Worm (Caenorhabditis elegans) whole organism, L1 larva: Measurements from ENCODE around the gene B0281.6.

Experiments used
- F16B12.6 ChIP-seq: fragments of 150-350 bp; optimal IDR thresholded peaks from 2 replicates; lab custom pipeline; 2014; ENCODE audit warnings: missing biosample characterization, missing genetic modification characterization
- ama-1 ChIP-seq: fragments of 150-350 bp; optimal IDR thresholded peaks from 2 replicates; lab custom pipeline; 2014
- efl-1 ChIP-seq, 4 experiments: fragments of 150-350 bp; optimal IDR thresholded peaks in 3 of 4; peaks in 1 of 4; 1 replicate in 1 of 4; 2 replicates in 3 of 4; lab custom pipeline; 2014; ENCODE audit warnings: missing biosample characterization in 2 of 4, missing genetic modification characterization in 2 of 4, missing genetic modification reagents in 2 of 4
- efl-3 ChIP-seq: fragments of 200-800 bp; sonication (Bioruptor generic); optimal IDR thresholded peaks from 2 replicates; lab custom pipeline; 2018; ENCODE audit warnings: mild to moderate bottlenecking, missing genetic modification characterization, missing compliant biosample characterization
- hlh-17 ChIP-seq: fragments of 200-800 bp; sonication (Bioruptor generic); optimal IDR thresholded peaks from 2 replicates; lab custom pipeline; 2018; ENCODE audit warnings: missing genetic modification characterization, mild to moderate bottlenecking, missing compliant biosample characterization, moderate library complexity, borderline replicate concordance
- lin-13 ChIP-seq: fragments of 150-350 bp; optimal IDR thresholded peaks from 2 replicates; lab custom pipeline; 2014; ENCODE audit warnings: missing biosample characterization, missing genetic modification reagents, missing genetic modification characterization
- lin-15B ChIP-seq: fragments of 150-350 bp; sonication (generic microtip); optimal IDR thresholded peaks from 3 replicates; lab custom pipeline; 2014; ENCODE audit warnings: missing biosample characterization, missing genetic modification characterization
- nhr-11 ChIP-seq: fragments of 150-350 bp; optimal IDR thresholded peaks from 2 replicates; lab custom pipeline; 2014; ENCODE audit warnings: missing biosample characterization, missing genetic modification characterization
- nhr-19 ChIP-seq: fragments of 200-800 bp; sonication (Bioruptor generic); conservative IDR thresholded peaks from 2 replicates; pipeline ENCODE4 v1.3.6; 2022; ENCODE audit warnings: missing genetic modification characterization, missing compliant biosample characterization
- nhr-237 ChIP-seq: fragments of 150-350 bp; optimal IDR thresholded peaks from 2 replicates; lab custom pipeline; 2014; ENCODE audit warnings: missing biosample characterization, missing genetic modification characterization
- nhr-28 ChIP-seq: fragments of 150-350 bp; optimal IDR thresholded peaks from 2 replicates; lab custom pipeline; 2014; ENCODE audit warnings: missing biosample characterization, missing genetic modification characterization
- tbx-2 ChIP-seq: sonication (generic microtip); optimal IDR thresholded peaks from 2 replicates; lab custom pipeline; 2016; ENCODE audit warnings: missing genetic modification characterization, missing compliant biosample characterization
- zag-1 ChIP-seq: fragments of 150-350 bp; optimal IDR thresholded peaks from 2 replicates; lab custom pipeline; 2014; ENCODE audit warnings: missing biosample characterization, missing genetic modification characterization

DNA sequence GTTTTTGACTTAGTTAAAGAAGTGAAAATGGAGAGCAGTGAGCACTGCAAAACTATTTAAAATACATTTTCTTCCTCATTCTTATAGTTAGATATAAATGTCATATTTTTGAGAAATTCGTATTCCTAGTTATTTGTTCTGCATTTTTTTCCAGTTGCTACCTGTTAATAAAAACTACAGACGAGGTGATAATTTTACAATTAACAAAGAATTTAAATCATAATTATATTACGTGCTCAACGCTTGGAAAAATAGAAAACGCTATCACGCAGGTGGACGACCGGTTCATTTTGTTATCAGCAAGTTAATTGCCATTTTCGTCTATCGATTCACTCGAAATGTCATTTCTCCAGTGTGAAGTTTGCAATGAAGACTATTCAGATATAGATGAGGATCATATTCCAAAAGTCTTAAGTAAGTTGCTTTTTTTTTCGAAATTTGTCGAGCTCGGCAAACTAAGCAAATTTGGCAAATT is 15.7 kb upstream of the B0281.6 start, which contains the start of the genes ZK1240.5 and ZK1240.9:
- TF ChIP-seq hlh-17 (GFP tag; lab: Kevin White, UChicago) (no peak), nhr-28 (tag; lab: Kevin White, UChicago) (no peak), tbx-2 (tag; lab: Kevin White, UChicago) (no peak), nhr-11 (tag; lab: Kevin White, UChicago) (no peak), lin-13 (GFP tag; lab: Kevin White, UChicago) (no peak), efl-3 (GFP tag; lab: Kevin White, UChicago) (no peak), efl-1 (optimal IDR thresholded peaks at IDR 0.05; lab: Kevin White, UChicago) (no peak), efl-1 (GFP tag; optimal IDR thresholded peaks at IDR 0.05 in 1 of 2; lab: Kevin White, UChicago) (peak in 1 of 2 experiments; percentile 79), lin-15B (tag; lab: Kevin White, UChicago) (no peak), ama-1 (lab: Kevin White, UChicago) (no peak), zag-1 (no peak), nhr-19 (GFP tag; lab: Robert Waterston, UW) (no peak), F16B12.6 (tag; lab: Kevin White, UChicago) (no peak), nhr-237 (tag; lab: Kevin White, UChicago) (no peak)
